Worm (Caenorhabditis elegans): ENCODE measurements around the gene B0336.12.

- TF ChIP-seq C34F6.9 (tag; optimal IDR thresholded peaks at IDR 0.05) (no peak), alr-1 (tag; optimal IDR thresholded peaks at IDR 0.05) (no peak), lin-39 (tag; optimal IDR thresholded peaks at IDR 0.05) (no peak), mdl-1 (tag; optimal IDR thresholded peaks at IDR 0.05) (no peak), nhr-11 (tag; optimal IDR thresholded peaks at IDR 0.05) (no peak), elt-1 (tag; optimal IDR thresholded peaks at IDR 0.05) (no peak), nhr-6 (tag; optimal IDR thresholded peaks at IDR 0.05) (no peak), egl-27 (tag; optimal IDR thresholded peaks at IDR 0.05) (no peak), zag-1 (tag; optimal IDR thresholded peaks at IDR 0.05) (no peak), ama-1 (optimal IDR thresholded peaks at IDR 0.05) (no peak), mab-5 (tag; optimal IDR thresholded peaks at IDR 0.05) (no peak), fos-1 (tag; optimal IDR thresholded peaks at IDR 0.05) (no peak)
These were observed 24.4 kb upstream of the B0336.12 start for ce11 chrIII:5734328-5734727.

Measured in whole organism, L2 larva.